Worm (Caenorhabditis elegans) whole organism, L1 larva: ENCODE results near the gene otpl-1.

Experiments used
- Y116A8C.19 ChIP-seq: sonication (generic microtip); optimal IDR thresholded peaks from 2 replicates; lab custom pipeline; 2016; ENCODE audit warnings: missing compliant biosample characterization, missing genetic modification characterization, borderline replicate concordance
- ama-1 ChIP-seq: fragments of 150-350 bp; optimal IDR thresholded peaks from 2 replicates; lab custom pipeline; 2014
- blmp-1 ChIP-seq: fragments of 150-350 bp; optimal IDR thresholded peaks from 2 replicates; lab custom pipeline; 2014; ENCODE audit warnings: missing biosample characterization, missing genetic modification characterization
- ceh-82 ChIP-seq, 3 experiments: fragments of 150-350 bp in 1 of 3; sonication (generic microtip) in 2 of 3; optimal IDR thresholded peaks; 2 replicates each; lab custom pipeline; 2014 to 2017; ENCODE audit warnings: missing biosample characterization in 3 of 3, missing genetic modification characterization in 3 of 3
- fkh-10 ChIP-seq: sonication (generic microtip); optimal IDR thresholded peaks from 2 replicates; lab custom pipeline; 2017; ENCODE audit warnings: missing biosample characterization, missing genetic modification reagents, missing genetic modification characterization
- lin-35 ChIP-seq, 2 experiments: fragments of 150-350 bp; optimal IDR thresholded peaks; 2 replicates each; lab custom pipeline; 2014; ENCODE audit warnings: missing biosample characterization in 2 of 2, missing genetic modification characterization in 2 of 2, missing genetic modification reagents in 2 of 2
- lin-39 ChIP-seq: fragments of 150-350 bp; optimal IDR thresholded peaks from 2 replicates; lab custom pipeline; 2014; ENCODE audit warnings: missing biosample characterization, missing genetic modification reagents, missing genetic modification characterization
- nhr-85 ChIP-seq: sonication (generic microtip); peaks from one replicate; lab custom pipeline; 2016; ENCODE audit warnings: missing genetic modification characterization, inconsistent platforms, missing compliant biosample characterization
- pag-3 ChIP-seq: sonication (generic microtip); optimal IDR thresholded peaks from 2 replicates; lab custom pipeline; 2017; ENCODE audit warnings: missing genetic modification characterization, mild to moderate bottlenecking, missing compliant biosample characterization, antibody characterized with exemption, borderline replicate concordance; ENCODE audit not compliant: insufficient read depth
- vab-15 ChIP-seq: sonication (generic microtip); optimal IDR thresholded peaks from 2 replicates; lab custom pipeline; 2017; ENCODE audit warnings: missing genotype, mild to moderate bottlenecking, missing genetic modification characterization, missing compliant biosample characterization
- ztf-4 ChIP-seq: fragments of 150-350 bp; optimal IDR thresholded peaks from 2 replicates; lab custom pipeline; 2014; ENCODE audit warnings: missing biosample characterization, missing genetic modification characterization

DNA sequence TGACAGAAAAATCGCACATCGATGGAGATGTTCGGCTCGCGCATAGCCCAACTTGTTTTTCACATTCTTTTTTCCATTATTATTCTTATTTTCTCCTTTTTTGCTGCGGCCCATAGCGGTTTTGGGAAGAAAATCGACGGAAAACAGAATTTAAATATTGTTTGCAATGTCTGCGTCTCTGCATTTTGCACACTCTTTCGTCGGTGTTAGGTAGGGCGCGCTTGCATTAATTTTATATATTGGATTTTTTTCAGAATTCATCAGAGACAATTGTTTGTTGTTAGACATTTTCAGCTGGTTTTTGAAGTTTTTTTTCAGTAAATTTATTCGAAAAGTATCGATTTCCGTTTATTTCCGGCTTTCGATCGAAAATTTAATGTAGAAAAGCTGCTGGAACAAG, 30.3 kb downstream of the otpl-1 start, which contains the start of gene Y37E11B.6:
- TF ChIP-seq Y116A8C.19 (tag; lab: Kevin White, UChicago) (no peak), lin-39 (tag; lab: Kevin White, UChicago) (no peak), ama-1 (no peak), blmp-1 (tag; lab: Kevin White, UChicago) (peak; percentile 18), ceh-82 (tag; optimal IDR thresholded peaks at IDR 0.05; lab: Kevin White, UChicago) (no peak), ztf-4 (no peak), fkh-10 (GFP tag; lab: Kevin White, UChicago) (no peak), vab-15 (tag; lab: Kevin White, UChicago) (no peak), pag-3 (tag; lab: Kevin White, UChicago) (no peak), lin-35 (GFP tag; optimal IDR thresholded peaks at IDR 0.05; lab: Kevin White, UChicago) (peak; percentile 4 to 13), nhr-85 (tag; lab: Kevin White, UChicago) (peak; percentile 40)
